Fruit fly (Drosophila melanogaster) whole organism, embryonic: ENCODE data around the gene CG9706.

Experiments
- Antp ChIP-seq: fragments of 200-800 bp; sonication (Bioruptor generic); optimal IDR thresholded peaks from 3 replicates; lab custom pipeline; 2016; ENCODE audit warnings: missing biosample characterization, missing genetic modification characterization
- CG11456 ChIP-seq: fragments of 200-800 bp; sonication (Bioruptor generic); IDR thresholded peaks from 3 replicates; pipeline ENCODE4 v1.3.6; 2022; ENCODE audit warnings: missing biosample characterization, missing genetic modification characterization
- CG12744 ChIP-seq: fragments of 200-800 bp; sonication (Bioruptor generic); optimal IDR thresholded peaks from 2 replicates; lab custom pipeline; 2016; ENCODE audit warnings: missing biosample characterization, missing genetic modification characterization
- CG12769 ChIP-seq: fragments of 200-800 bp; sonication (Bioruptor generic); optimal IDR thresholded peaks from 2 replicates; lab custom pipeline; 2019; ENCODE audit warnings: missing biosample characterization, mild to moderate bottlenecking, missing genetic modification characterization, moderate library complexity
- CG12942 ChIP-seq: fragments of 200-800 bp; sonication (Bioruptor generic); optimal IDR thresholded peaks from 3 replicates; lab custom pipeline; 2016; ENCODE audit warnings: missing biosample characterization, missing genetic modification characterization
- CG13287 ChIP-seq: fragments of 200-800 bp; sonication (Bioruptor generic); IDR thresholded peaks from 2 replicates; pipeline ENCODE4 v1.3.6; 2022; ENCODE audit warnings: missing biosample characterization, missing genetic modification characterization; ENCODE audit not compliant: partially characterized antibody
- CG1603 ChIP-seq: fragments of 200-800 bp; sonication (Bioruptor generic); optimal IDR thresholded peaks from 2 replicates; lab custom pipeline; 2019; ENCODE audit warnings: missing biosample characterization, mild to moderate bottlenecking, missing genetic modification characterization, moderate library complexity
- CG16863 ChIP-seq: fragments of 200-800 bp; sonication (Bioruptor generic); optimal IDR thresholded peaks from 3 replicates; lab custom pipeline; 2016; ENCODE audit warnings: missing biosample characterization, missing genetic modification characterization
- CG2116 ChIP-seq: fragments of 200-800 bp; sonication (Bioruptor generic); optimal IDR thresholded peaks from 3 replicates; lab custom pipeline; 2018; ENCODE audit warnings: missing biosample characterization, mild to moderate bottlenecking, missing genetic modification characterization
- CG2202 ChIP-seq: fragments of 200-800 bp; sonication (Bioruptor generic); optimal IDR thresholded peaks from 2 replicates; lab custom pipeline; 2018; ENCODE audit warnings: missing biosample characterization, mild to moderate bottlenecking, missing genetic modification characterization
- CG2712 ChIP-seq: fragments of 200-800 bp; optimal IDR thresholded peaks from 3 replicates; lab custom pipeline; 2019; ENCODE audit warnings: missing biosample characterization, mild to moderate bottlenecking, missing genetic modification characterization, moderate library complexity
- CG2889 ChIP-seq: fragments of 200-800 bp; sonication (Bioruptor generic); IDR thresholded peaks from 3 replicates; pipeline ENCODE4 v1.3.6; 2022; ENCODE audit warnings: missing biosample characterization, missing genetic modification characterization
- CG33557 ChIP-seq: fragments of 200-800 bp; sonication (Bioruptor generic); optimal IDR thresholded peaks from 2 replicates; lab custom pipeline; 2019; ENCODE audit warnings: missing biosample characterization, mild to moderate bottlenecking, missing genetic modification characterization, moderate library complexity
- CG5953 ChIP-seq: fragments of 200-800 bp; sonication (Bioruptor generic); IDR thresholded peaks from 2 replicates; pipeline ENCODE4 v1.3.6; 2022; ENCODE audit warnings: missing biosample characterization, missing genetic modification characterization
- CG7839 ChIP-seq: fragments of 200-800 bp; sonication (Bioruptor generic); optimal IDR thresholded peaks from 3 replicates; lab custom pipeline; 2018; ENCODE audit warnings: missing biosample characterization, mild to moderate bottlenecking, missing genetic modification characterization, moderate library complexity
- CG7987 ChIP-seq: fragments of 200-800 bp; sonication (Bioruptor generic); optimal IDR thresholded peaks from 2 replicates; lab custom pipeline; 2018; ENCODE audit warnings: missing biosample characterization, mild to moderate bottlenecking, missing genetic modification characterization, moderate library complexity
- CG8290 ChIP-seq, 3 experiments: fragments of 200-800 bp; sonication (Bioruptor generic); optimal IDR thresholded peaks; 2 replicates each; lab custom pipeline; 2016 to 2019; ENCODE audit warnings: missing biosample characterization in 3 of 3, missing genetic modification characterization in 3 of 3, mild to moderate bottlenecking in 2 of 3, moderate library complexity in 1 of 3
- Chrac-16 ChIP-seq: fragments of 200-800 bp; sonication (Bioruptor generic); optimal IDR thresholded peaks from 3 replicates; lab custom pipeline; 2016; ENCODE audit warnings: missing biosample characterization, missing genetic modification characterization
- Dek ChIP-seq: fragments of 200-800 bp; sonication (Bioruptor generic); optimal IDR thresholded peaks from 3 replicates; lab custom pipeline; 2019; ENCODE audit warnings: missing biosample characterization, mild to moderate bottlenecking, missing genetic modification characterization, moderate library complexity
- HHEX ChIP-seq: fragments of 200-800 bp; sonication (Bioruptor generic); optimal IDR thresholded peaks from 3 replicates; lab custom pipeline; 2017; ENCODE audit warnings: missing biosample characterization, mild to moderate bottlenecking, missing genetic modification characterization, missing genetic modification reagents
- Mrtf ChIP-seq: fragments of 200-800 bp; sonication (Bioruptor generic); IDR thresholded peaks from 3 replicates; pipeline ENCODE4 v1.3.6; 2022; ENCODE audit warnings: missing biosample characterization, missing genetic modification characterization
- Stat92E ChIP-seq, 3 experiments: fragments of >200 bp in 2 of 3; fragments of 200-800 bp in 1 of 3; sonication (Bioruptor generic) in 1 of 3; optimal IDR thresholded peaks; 2 replicates each; lab custom pipeline; 2017 to 2019; ENCODE audit warnings: missing biosample characterization in 3 of 3, missing genetic modification characterization in 3 of 3, mild to moderate bottlenecking in 1 of 3, moderate library complexity in 1 of 3
- TFAM ChIP-seq: fragments of 200-800 bp; sonication (Bioruptor generic); optimal IDR thresholded peaks from 2 replicates; lab custom pipeline; 2017; ENCODE audit warnings: missing biosample characterization, missing genetic modification characterization, inconsistent platforms
- YL-1 ChIP-seq: fragments of 200-800 bp; sonication (Bioruptor generic); optimal IDR thresholded peaks from 3 replicates; lab custom pipeline; 2017; ENCODE audit warnings: missing biosample characterization, mild to moderate bottlenecking, missing genetic modification characterization
- ato ChIP-seq: fragments of 200-800 bp; sonication (Bioruptor generic); IDR thresholded peaks from 2 replicates; pipeline ENCODE4 v1.3.6; 2022; ENCODE audit warnings: missing biosample characterization, missing genetic modification characterization; ENCODE audit not compliant: partially characterized antibody
- cad ChIP-seq: fragments of >200 bp; optimal IDR thresholded peaks from 2 replicates; lab custom pipeline; 2017; ENCODE audit warnings: missing biosample characterization, missing genetic modification characterization
- h ChIP-seq: fragments of >200 bp; optimal IDR thresholded peaks from 2 replicates; lab custom pipeline; 2017
- hbn ChIP-seq: fragments of 200-800 bp; sonication (Bioruptor generic); IDR thresholded peaks from 2 replicates; pipeline ENCODE4 v1.3.6; 2022; ENCODE audit warnings: missing biosample characterization, missing genetic modification characterization; ENCODE audit not compliant: partially characterized antibody
- hkb ChIP-seq, 2 experiments: fragments of 200-800 bp in 1 of 2; fragments of >200 bp in 1 of 2; sonication (Bioruptor generic) in 1 of 2; IDR thresholded peaks in 1 of 2; optimal IDR thresholded peaks in 1 of 2; 2 replicates each; pipeline versions ENCODE4 v1.3.6 to Lab custom; 2017 to 2022; ENCODE audit warnings: missing biosample characterization in 1 of 2, missing genetic modification characterization in 1 of 2
- hth ChIP-seq: fragments of >200 bp; optimal IDR thresholded peaks from 2 replicates; lab custom pipeline; 2017; ENCODE audit warnings: inconsistent platforms
- lmd ChIP-seq: fragments of 200-800 bp; sonication (Bioruptor generic); IDR thresholded peaks from 2 replicates; pipeline ENCODE4 v1.3.6; 2022; ENCODE audit warnings: missing biosample characterization, missing genetic modification characterization
- nerfin-2 ChIP-seq: fragments of 200-800 bp; sonication (Bioruptor generic); IDR thresholded peaks from 2 replicates; pipeline ENCODE4 v1.3.6; 2022; ENCODE audit warnings: missing biosample characterization, missing genetic modification characterization; ENCODE audit not compliant: partially characterized antibody
- nom ChIP-seq: fragments of 200-800 bp; sonication (Bioruptor generic); optimal IDR thresholded peaks from 2 replicates; lab custom pipeline; 2017; ENCODE audit warnings: missing biosample characterization, missing genetic modification characterization, mild to moderate bottlenecking, moderate library complexity, missing genetic modification reagents
- oc ChIP-seq: fragments of 200-800 bp; sonication (Bioruptor generic); optimal IDR thresholded peaks from 2 replicates; lab custom pipeline; 2018; ENCODE audit warnings: missing biosample characterization, mild to moderate bottlenecking, missing genetic modification characterization, moderate library complexity
- org-1 ChIP-seq: fragments of 200-800 bp; sonication (Bioruptor generic); optimal IDR thresholded peaks from 2 replicates; lab custom pipeline; 2017; ENCODE audit warnings: missing biosample characterization, missing genetic modification characterization
- pnt ChIP-seq: fragments of 200-800 bp; sonication (Bioruptor generic); optimal IDR thresholded peaks from 3 replicates; lab custom pipeline; 2016; ENCODE audit warnings: missing biosample characterization, missing genetic modification characterization
- sens ChIP-seq: fragments of 200-800 bp; sonication (Bioruptor generic); peaks from one replicate; lab custom pipeline; 2016; ENCODE audit warnings: missing biosample characterization, missing genetic modification characterization
- sna ChIP-seq: fragments of 200-800 bp; sonication (Bioruptor generic); IDR thresholded peaks from 2 replicates; pipeline ENCODE4 v1.3.6; 2022; ENCODE audit warnings: missing biosample characterization, missing genetic modification characterization; ENCODE audit not compliant: partially characterized antibody
- so ChIP-seq: fragments of 200-800 bp; sonication (Bioruptor generic); IDR thresholded peaks from 3 replicates; pipeline ENCODE4 v1.3.6; 2022; ENCODE audit warnings: missing biosample characterization, missing genetic modification characterization
- stc ChIP-seq: fragments of 200-800 bp; sonication (Bioruptor generic); IDR thresholded peaks from 2 replicates; pipeline ENCODE4 v1.3.6; 2022; ENCODE audit warnings: missing biosample characterization, missing genetic modification characterization
- tna ChIP-seq: fragments of 200-800 bp; sonication (Bioruptor generic); IDR thresholded peaks from 2 replicates; pipeline ENCODE4 v1.3.6; 2022; ENCODE audit warnings: missing biosample characterization, missing genetic modification characterization; ENCODE audit not compliant: partially characterized antibody
- trem ChIP-seq: fragments of 200-800 bp; optimal IDR thresholded peaks from 3 replicates; lab custom pipeline; 2019; ENCODE audit warnings: missing biosample characterization, mild to moderate bottlenecking, missing genetic modification characterization, moderate library complexity
- tup ChIP-seq: fragments of 200-800 bp; sonication (Bioruptor generic); optimal IDR thresholded peaks from 2 replicates; lab custom pipeline; 2016; ENCODE audit warnings: missing biosample characterization, mild to moderate bottlenecking, missing genetic modification characterization, moderate library complexity
- vfl ChIP-seq: fragments of 200-800 bp; sonication (Bioruptor generic); optimal IDR thresholded peaks from 2 replicates; lab custom pipeline; 2016; ENCODE audit warnings: missing biosample characterization, missing genetic modification characterization
- vvl ChIP-seq: fragments of 200-800 bp; sonication (Bioruptor generic); IDR thresholded peaks from 2 replicates; pipeline ENCODE4 v1.3.6; 2022; ENCODE audit warnings: missing biosample characterization, missing genetic modification characterization
- wdn ChIP-seq: fragments of 200-800 bp; sonication (Bioruptor generic); IDR thresholded peaks from 2 replicates; pipeline ENCODE4 v1.3.6; 2022; ENCODE audit warnings: missing biosample characterization, missing genetic modification characterization

CG9706 gene

dm6 chr3L:16765647-16766628 is 16.9 kb upstream of the CG9706 start, which contains the start of gene Nrt (continued):
- TF ChIP-seq lmd (GFP tag; lab: Robert Waterston, UW): peak; percentile 36
- TF ChIP-seq Chrac-16 (GFP tag; lab: Kevin White, UChicago): peak; percentile 34
- TF ChIP-seq hbn (GFP tag; lab: Robert Waterston, UW): peak; percentile 20; the same call in 1 of the 2 replicates
- no peak for TF ChIP-seq h (lab: Kevin White, UChicago)
- peak in 1 of 3 experiments; percentile 84 for TF ChIP-seq Stat92E (GFP tag; optimal IDR thresholded peaks at IDR 0.05; lab: Kevin White, UChicago)
- TF ChIP-seq tup (GFP tag; lab: Kevin White, UChicago): peak; percentile 11
- TF ChIP-seq CG11456 (GFP tag; lab: Robert Waterston, UW): no peak
- no peak for TF ChIP-seq CG2889 (GFP tag; lab: Robert Waterston, UW)
- TF ChIP-seq pnt (GFP tag; lab: Kevin White, UChicago): no peak
- no peak for TF ChIP-seq hkb (optimal IDR thresholded peaks at IDR 0.05; lab: Kevin White, UChicago)
- TF ChIP-seq hkb (GFP tag; IDR thresholded peaks at IDR 0.05; lab: Robert Waterston, UW): peak; percentile 79
- TF ChIP-seq sna (GFP tag; lab: Robert Waterston, UW): peak; percentile 20; the same call in 1 of the 2 replicates
- TF ChIP-seq TFAM (GFP tag; lab: Kevin White, UChicago): no peak
- no peak for TF ChIP-seq CG12744 (GFP tag; lab: Kevin White, UChicago)
- TF ChIP-seq oc: peak; percentile 59
- TF ChIP-seq CG7987 (GFP tag; lab: Kevin White, UChicago): peak; percentile 25
- TF ChIP-seq CG5953: no peak; the same call in 1 of the 2 replicates
- peak; percentile 48 for TF ChIP-seq Dek
- peak; percentile 75 for TF ChIP-seq sens (GFP tag; lab: Kevin White, UChicago)
- TF ChIP-seq CG7839 (tag; lab: Kevin White, UChicago): peak; percentile 63
- no peak for TF ChIP-seq hth
- 0 out of 2 replicates have a peak, but pooled peaks have one; percentile 40 for TF ChIP-seq nerfin-2 (GFP tag; lab: Robert Waterston, UW)
- TF ChIP-seq CG12942: peak; percentile 9
- peak; percentile 84 for TF ChIP-seq CG2712
- TF ChIP-seq nom (GFP tag; lab: Kevin White, UChicago): peak; percentile 90
- peak; percentile 58 for TF ChIP-seq CG13287 (GFP tag; lab: Robert Waterston, UW)
- no peak for TF ChIP-seq Antp
- TF ChIP-seq vvl: peak; percentile 79
- TF ChIP-seq wdn: no peak
- TF ChIP-seq CG16863 (GFP tag; lab: Kevin White, UChicago): no peak
- TF ChIP-seq ato (GFP tag; lab: Robert Waterston, UW): peak; percentile 43; the same call in 1 of the 2 replicates
- no peak for TF ChIP-seq vfl (GFP tag; lab: Kevin White, UChicago)
- TF ChIP-seq CG2202: peak; percentile 66
- no peak for TF ChIP-seq cad (GFP tag; lab: Kevin White, UChicago)
- TF ChIP-seq CG2116 (GFP tag; lab: Kevin White, UChicago): peak; percentile 42
- no peak for TF ChIP-seq so (GFP tag; lab: Robert Waterston, UW)
- TF ChIP-seq Mrtf (GFP tag; lab: Robert Waterston, UW): no peak
- TF ChIP-seq CG33557 (GFP tag; lab: Kevin White, UChicago): peak; percentile 66
- TF ChIP-seq trem (tag; lab: Kevin White, UChicago): peak; percentile 38
- TF ChIP-seq CG8290 (GFP tag; optimal IDR thresholded peaks at IDR 0.05; lab: Kevin White, UChicago): peak; percentile 41
- TF ChIP-seq CG8290 (tag; optimal IDR thresholded peaks at IDR 0.05; lab: Kevin White, UChicago): peak; percentile 2 to 56
- TF ChIP-seq tna (GFP tag; lab: Robert Waterston, UW): peak; percentile 66; the same call in 1 of the 2 replicates
- peak; percentile 42 for TF ChIP-seq YL-1 (GFP tag; lab: Kevin White, UChicago)
- peak; percentile 42 for TF ChIP-seq org-1 (GFP tag; lab: Kevin White, UChicago)
- TF ChIP-seq HHEX (GFP tag; lab: Kevin White, UChicago): peak; percentile 63
- peak; percentile 47 for TF ChIP-seq CG12769 (tag; lab: Kevin White, UChicago)
- TF ChIP-seq CG1603 (tag; lab: Kevin White, UChicago): peak; percentile 15
- TF ChIP-seq stc: 0 out of 2 replicates have a peak, but pooled peaks have one; percentile 58
